Worm (Caenorhabditis elegans): ENCODE data around the gene ZC266.1.
A peak's percentile ranks its signal among the peaks of the same experiment; 100 is the strongest.

ZC266.1 gene

ce11 chrV:4692382-4693281 is 7.5 kb downstream of the ZC266.1 start, which contains the start of gene cpg-8:
Gene cpg-8, minus strand, starts transcription at chrV:4692432.
- TF ChIP-seq unc-62 (GFP tag; optimal IDR thresholded peaks at IDR 0.05): no peak
- TF ChIP-seq D2030.7 (GFP tag; IDR thresholded peaks at IDR 0.05): peak; percentile 36; the same call in 1 of the 2 replicates
- TF ChIP-seq egl-18 (GFP tag; IDR thresholded peaks at IDR 0.05): no peak
- TF ChIP-seq efl-1 (GFP tag; optimal IDR thresholded peaks at IDR 0.05): peak; percentile 26
- no peak for TF ChIP-seq lin-40 (tag; optimal IDR thresholded peaks at IDR 0.05)
- TF ChIP-seq lin-26 (GFP tag; IDR thresholded peaks at IDR 0.05): no peak
- TF ChIP-seq lir-1 (GFP tag; conservative IDR thresholded peaks at IDR 0.05): no peak
- no peak for TF ChIP-seq chd-7 (tag; optimal IDR thresholded peaks at IDR 0.05)
- no peak for TF ChIP-seq F23B12.7 (tag; optimal IDR thresholded peaks at IDR 0.05; ENCODE audit: insufficient read depth)
- peak; percentile 15; the same call in 1 of the 2 replicates for TF ChIP-seq B0336.3 (GFP tag; IDR thresholded peaks at IDR 0.05)
- no peak for TF ChIP-seq ceh-40 (GFP tag; IDR thresholded peaks at IDR 0.05)
- no peak for TF ChIP-seq Y53G8AR.9 (GFP tag; conservative IDR thresholded peaks at IDR 0.05)
- no peak for TF ChIP-seq ccch-3 (GFP tag; optimal IDR thresholded peaks at IDR 0.05)
- TF ChIP-seq C06A6.2 (GFP tag; conservative IDR thresholded peaks at IDR 0.05): no peak
- TF ChIP-seq hmg-1.2 (GFP tag; IDR thresholded peaks at IDR 0.05): 0 out of 2 replicates have a peak, but pooled peaks have one; percentile 6
- TF ChIP-seq madf-6 (GFP tag; IDR thresholded peaks at IDR 0.05): peak; percentile 76
- TF ChIP-seq sdz-38 (tag; optimal IDR thresholded peaks at IDR 0.05): no peak
- TF ChIP-seq ceh-91 (GFP tag; IDR thresholded peaks at IDR 0.05): no peak
- TF ChIP-seq ceh-100 (GFP tag; IDR thresholded peaks at IDR 0.05): no peak
- TF ChIP-seq ama-1 (optimal IDR thresholded peaks at IDR 0.05): no peak
- no peak for TF ChIP-seq ama-1 (GFP tag; optimal IDR thresholded peaks at IDR 0.05)
- TF ChIP-seq let-607 (tag; optimal IDR thresholded peaks at IDR 0.05): no peak
- no peak for TF ChIP-seq F39B2.1 (GFP tag; IDR thresholded peaks at IDR 0.05)
- no peak for TF ChIP-seq ztf-6 (GFP tag; IDR thresholded peaks at IDR 0.05)
- no peak for TF ChIP-seq Y56A3A.18 (GFP tag; IDR thresholded peaks at IDR 0.05)
- TF ChIP-seq tbx-9 (tag; optimal IDR thresholded peaks at IDR 0.05; ENCODE audit: borderline replicate concordance): no peak
- TF ChIP-seq madf-3 (GFP tag; IDR thresholded peaks at IDR 0.05): no peak
- no peak for TF ChIP-seq hrde-1 (tag; optimal IDR thresholded peaks at IDR 0.05; ENCODE audit: borderline replicate concordance)
- TF ChIP-seq lsl-1 (GFP tag; optimal IDR thresholded peaks at IDR 0.05): no peak
- no peak for TF ChIP-seq ekl-4 (GFP tag; IDR thresholded peaks at IDR 0.05)
- no peak for TF ChIP-seq repo-1 (tag; optimal IDR thresholded peaks at IDR 0.05)
- peak; percentile 17 for TF ChIP-seq lin-54 (GFP tag; optimal IDR thresholded peaks at IDR 0.05)
- TF ChIP-seq F37B4.10 (GFP tag; IDR thresholded peaks at IDR 0.05): no peak
- TF ChIP-seq athp-1 (tag; optimal IDR thresholded peaks at IDR 0.05): no peak
- no peak for TF ChIP-seq gei-17 (GFP tag; optimal IDR thresholded peaks at IDR 0.05)
- TF ChIP-seq nhr-90 (tag; optimal IDR thresholded peaks at IDR 0.05): no peak
- peak; percentile 56 for TF ChIP-seq xnd-1 (tag; optimal IDR thresholded peaks at IDR 0.05)
- no peak for TF ChIP-seq K12H6.12 (tag; optimal IDR thresholded peaks at IDR 0.05)
- no peak for TF ChIP-seq nhr-27 (tag; optimal IDR thresholded peaks at IDR 0.05)
- no peak for TF ChIP-seq mcd-1 (GFP tag; IDR thresholded peaks at IDR 0.05)
- no peak for TF ChIP-seq hlh-12 (tag; optimal IDR thresholded peaks at IDR 0.05)
- no peak for TF ChIP-seq pbrm-1 (GFP tag; IDR thresholded peaks at IDR 0.05)
- TF ChIP-seq Y95B8A.8 (GFP tag; IDR thresholded peaks at IDR 0.05): no peak
- TF ChIP-seq T07F8.4 (tag; optimal IDR thresholded peaks at IDR 0.05): no peak
- no peak for TF ChIP-seq cebp-2 (GFP tag; IDR thresholded peaks at IDR 0.05)
- TF ChIP-seq T26A5.8 (tag; optimal IDR thresholded peaks at IDR 0.05): no peak
- TF ChIP-seq nfyb-1 (GFP tag; IDR thresholded peaks at IDR 0.05): no peak
- TF ChIP-seq ztf-28 (GFP tag; IDR thresholded peaks at IDR 0.05): 0 out of 2 replicates have a peak, but pooled peaks have one; percentile 61
